Worm (Caenorhabditis elegans): ENCODE measurements around the gene C45B2.6.

- TF ChIP-seq nhr-237 (tag; optimal IDR thresholded peaks at IDR 0.05) (no peak), ztf-11 (tag; optimal IDR thresholded peaks at IDR 0.05) (no peak), mab-5 (tag; optimal IDR thresholded peaks at IDR 0.05) (no peak), zag-1 (tag; optimal IDR thresholded peaks at IDR 0.05) (no peak), nhr-11 (tag; optimal IDR thresholded peaks at IDR 0.05) (no peak), snpc-4 (tag; optimal IDR thresholded peaks at IDR 0.05) (no peak), unc-62 (GFP tag; optimal IDR thresholded peaks at IDR 0.05) (no peak), lin-39 (tag; optimal IDR thresholded peaks at IDR 0.05) (no peak), ztf-4 (tag; optimal IDR thresholded peaks at IDR 0.05) (no peak), R02D3.7 (tag; optimal IDR thresholded peaks at IDR 0.05) (no peak), skn-1 (tag; optimal IDR thresholded peaks at IDR 0.05) (no peak)
These were observed 48.4 kb upstream of the C45B2.6 start for ce11 chrX:6004315-6004714.

Measured in whole organism, L2 larva.